Worm (Caenorhabditis elegans): ENCODE data around the gene F35B3.4.

- TF ChIP-seq him-1 (tag; optimal IDR thresholded peaks at IDR 0.05) (no peak), W03F9.2 (tag; optimal IDR thresholded peaks at IDR 0.05) (no peak)
Measured at ce11 chrX:16993524-16993923, 27.2 kb downstream of the F35B3.4 start.
